Fruit fly (Drosophila melanogaster): ENCODE results near the gene CG8010.

DNA sequence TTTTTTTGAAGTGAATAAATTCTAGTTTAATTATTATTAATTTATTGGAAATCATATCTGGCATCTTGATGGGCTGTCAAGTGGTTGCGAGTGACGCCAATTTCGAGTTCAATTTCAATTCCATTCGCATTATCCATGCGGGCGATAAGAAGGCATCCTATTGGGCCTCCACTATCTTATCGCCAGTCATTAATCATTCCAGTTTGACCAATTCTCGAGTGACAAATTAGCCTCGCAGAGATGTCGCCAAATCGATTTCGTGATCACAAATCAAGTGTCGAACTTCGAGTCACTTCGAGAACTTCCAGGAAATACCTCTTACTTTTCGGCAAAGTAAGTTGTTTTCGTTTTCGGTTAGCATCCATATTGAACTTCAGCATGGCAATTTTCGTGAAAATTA, 52.0 kb downstream of the CG8010 start:
- TF ChIP-seq Dll (optimal IDR thresholded peaks at IDR 0.05) (no peak), usp (GFP tag; optimal IDR thresholded peaks at IDR 0.05) (no peak), psq (optimal IDR thresholded peaks at IDR 0.05) (no peak), EcR (GFP tag; optimal IDR thresholded peaks at IDR 0.05) (no peak), pan (optimal IDR thresholded peaks at IDR 0.05) (no peak), CG8478 (optimal IDR thresholded peaks at IDR 0.05) (no peak)

All from whole organism.